Worm (Caenorhabditis elegans) whole organism, early embryonic: ENCODE data around the gene lig-4.

Experiments
- B0310.2 ChIP-seq: sonication (generic microtip); optimal IDR thresholded peaks from 2 replicates; lab custom pipeline; 2016; ENCODE audit warnings: mild to moderate bottlenecking, missing genetic modification characterization, missing compliant biosample characterization
- F13C5.2 ChIP-seq: sonication (generic microtip); optimal IDR thresholded peaks from 2 replicates; lab custom pipeline; 2017; ENCODE audit warnings: mild to moderate bottlenecking, missing genetic modification characterization, inconsistent platforms, missing compliant biosample characterization
- aly-1 ChIP-seq: sonication (generic microtip); optimal IDR thresholded peaks from 2 replicates; lab custom pipeline; 2016; ENCODE audit warnings: missing genetic modification characterization, missing compliant biosample characterization
- ama-1 ChIP-seq: fragments of 150-350 bp; optimal IDR thresholded peaks from 2 replicates; lab custom pipeline; 2014
- ceh-36 ChIP-seq: sonication (generic microtip); optimal IDR thresholded peaks from 2 replicates; lab custom pipeline; 2016; ENCODE audit warnings: missing genetic modification characterization, inconsistent platforms, missing compliant biosample characterization
- flt-1 ChIP-seq: fragments of 200-800 bp; sonication (Bioruptor generic); IDR thresholded peaks from 2 replicates; pipeline ENCODE4 v1.3.6; 2022; ENCODE audit warnings: missing genetic modification characterization, missing compliant biosample characterization
- hmbx-1 ChIP-seq: sonication (generic microtip); optimal IDR thresholded peaks from 2 replicates; lab custom pipeline; 2016; ENCODE audit warnings: mild to moderate bottlenecking, missing genetic modification characterization, missing compliant biosample characterization
- hmg-4 ChIP-seq: fragments of 200-800 bp; sonication (Bioruptor generic); optimal IDR thresholded peaks from 2 replicates; lab custom pipeline; 2018; ENCODE audit warnings: mild to moderate bottlenecking, missing genetic modification characterization, missing compliant biosample characterization
- hnd-1 ChIP-seq: sonication (generic microtip); optimal IDR thresholded peaks from 2 replicates; lab custom pipeline; 2016; ENCODE audit warnings: missing genetic modification characterization, missing compliant biosample characterization
- pes-1 ChIP-seq: fragments of 200-800 bp; sonication (Bioruptor generic); IDR thresholded peaks from 2 replicates; pipeline ENCODE4 v1.3.6; 2022; ENCODE audit warnings: missing genetic modification reagents, missing genetic modification characterization, missing compliant biosample characterization
- scrt-1 ChIP-seq: fragments of 200-800 bp; sonication (Bioruptor generic); IDR thresholded peaks from 2 replicates; pipeline ENCODE4 v1.3.6; 2022; ENCODE audit warnings: missing genetic modification characterization, missing compliant biosample characterization
- tbx-11 ChIP-seq: fragments of 200-800 bp; sonication (Bioruptor generic); IDR thresholded peaks from 2 replicates; pipeline ENCODE4 v1.3.6; 2022; ENCODE audit warnings: missing genetic modification characterization, missing compliant biosample characterization

Gene lig-4

ce11 chrIII:7570083-7570695, 48.9 kb downstream of the lig-4 start, which contains the start of gene R13A5.7:
Gene R13A5.7, minus strand, starts transcription at chrIII:7570133.
- TF ChIP-seq hmbx-1 (tag; lab: Kevin White, UChicago) (no peak), scrt-1 (GFP tag; lab: Robert Waterston, UW) (0 out of 2 replicates have a peak, but pooled peaks have one; percentile 10), B0310.2 (tag; lab: Kevin White, UChicago) (no peak), aly-1 (tag; lab: Kevin White, UChicago) (peak; percentile 10), hmg-4 (peak; percentile 74)

ce11 chrIII:7571726-7572125, 50.5 kb downstream of the lig-4 start:
- TF ChIP-seq tbx-11 (GFP tag; lab: Robert Waterston, UW) = no peak
- no peak for TF ChIP-seq flt-1 (GFP tag; lab: Robert Waterston, UW)
- TF ChIP-seq hnd-1 (tag; lab: Kevin White, UChicago) = no peak
- TF ChIP-seq pes-1 (GFP tag; lab: Robert Waterston, UW) = no peak
- TF ChIP-seq aly-1 (tag; lab: Kevin White, UChicago) = no peak
- TF ChIP-seq B0310.2 (tag; lab: Kevin White, UChicago) = no peak
- TF ChIP-seq ama-1 (lab: Kevin White, UChicago) = no peak
- no peak for TF ChIP-seq ceh-36

ce11 chrIII:7572781-7573400, 51.6 kb downstream of the lig-4 start, which contains the start of the genes rpl-9 and lpd-7:
Gene rpl-9, minus strand, starts transcription at chrIII:7572831.
Gene lpd-7, plus strand, starts transcription at chrIII:7573350.
- TF ChIP-seq hmbx-1 (tag; lab: Kevin White, UChicago) (no peak), F13C5.2 (tag; lab: Kevin White, UChicago) (peak; percentile 71)
